Fruit fly (Drosophila melanogaster) whole organism, embryonic: ENCODE data around the gene CG9522.

Source experiments
- Abd-B ChIP-seq: fragments of 200-800 bp; sonication (Bioruptor generic); optimal IDR thresholded peaks from 2 replicates; lab custom pipeline; 2018; ENCODE audit warnings: missing biosample characterization, mild to moderate bottlenecking, missing genetic modification characterization, moderate library complexity
- CG10147 ChIP-seq: fragments of 200-800 bp; sonication (Bioruptor generic); optimal IDR thresholded peaks from 2 replicates; lab custom pipeline; 2019; ENCODE audit warnings: missing biosample characterization, mild to moderate bottlenecking, missing genetic modification characterization, moderate library complexity
- CG10267 ChIP-seq: fragments of 200-800 bp; sonication (Bioruptor generic); optimal IDR thresholded peaks from 2 replicates; lab custom pipeline; 2018; ENCODE audit warnings: missing biosample characterization, mild to moderate bottlenecking, missing genetic modification characterization, moderate library complexity
- CG10462 ChIP-seq: fragments of 200-800 bp; sonication (Bioruptor generic); optimal IDR thresholded peaks from 2 replicates; lab custom pipeline; 2016; ENCODE audit warnings: missing biosample characterization, missing genetic modification characterization
- CG10959 ChIP-seq: fragments of 200-800 bp; sonication (Bioruptor generic); IDR thresholded peaks from 2 replicates; pipeline ENCODE4 v1.3.6; 2022; ENCODE audit warnings: missing biosample characterization, missing genetic modification characterization
- CG11247 ChIP-seq: fragments of 200-800 bp; sonication (Bioruptor generic); IDR thresholded peaks from 2 replicates; pipeline ENCODE4 v1.3.6; 2022; ENCODE audit warnings: missing biosample characterization, missing genetic modification characterization
- CG11504 ChIP-seq: fragments of 200-800 bp; sonication (Bioruptor generic); optimal IDR thresholded peaks from 3 replicates; lab custom pipeline; 2019; ENCODE audit warnings: missing biosample characterization, mild to moderate bottlenecking, missing genetic modification characterization, moderate library complexity
- CG11696 ChIP-seq: fragments of 200-800 bp; sonication (Bioruptor generic); IDR thresholded peaks from 2 replicates; pipeline ENCODE4 v1.3.6; 2022; ENCODE audit warnings: missing biosample characterization, missing genetic modification characterization
- CG13287 ChIP-seq: fragments of 200-800 bp; sonication (Bioruptor generic); IDR thresholded peaks from 2 replicates; pipeline ENCODE4 v1.3.6; 2022; ENCODE audit warnings: missing biosample characterization, missing genetic modification characterization; ENCODE audit not compliant: partially characterized antibody
- CG13296 ChIP-seq: fragments of 200-800 bp; sonication (Bioruptor generic); optimal IDR thresholded peaks from 3 replicates; lab custom pipeline; 2018; ENCODE audit warnings: missing biosample characterization, mild to moderate bottlenecking, missing genetic modification characterization
- CG17385 ChIP-seq: fragments of 200-800 bp; sonication (Bioruptor generic); optimal IDR thresholded peaks from 3 replicates; lab custom pipeline; 2018; ENCODE audit warnings: missing biosample characterization, mild to moderate bottlenecking, missing genetic modification characterization
- CG17912 ChIP-seq: fragments of 200-800 bp; sonication (Bioruptor generic); optimal IDR thresholded peaks from 2 replicates; lab custom pipeline; 2018; ENCODE audit warnings: missing biosample characterization, mild to moderate bottlenecking, missing genetic modification characterization
- CG18262 ChIP-seq: fragments of 200-800 bp; optimal IDR thresholded peaks from 3 replicates; lab custom pipeline; 2019; ENCODE audit warnings: missing biosample characterization, mild to moderate bottlenecking, missing genetic modification characterization, moderate library complexity
- CG31441 ChIP-seq: fragments of 200-800 bp; sonication (Bioruptor generic); IDR thresholded peaks from 2 replicates; pipeline ENCODE4 v1.3.6; 2022; ENCODE audit warnings: missing biosample characterization, missing genetic modification characterization
- CG3847 ChIP-seq: fragments of 200-800 bp; sonication (Bioruptor generic); IDR thresholded peaks from 2 replicates; pipeline ENCODE4 v1.3.6; 2022; ENCODE audit warnings: missing biosample characterization, missing genetic modification characterization
- CG5245 ChIP-seq: fragments of 200-800 bp; sonication (Bioruptor generic); optimal IDR thresholded peaks from 3 replicates; lab custom pipeline; 2016; ENCODE audit warnings: missing biosample characterization, missing genetic modification characterization
- CG6813 ChIP-seq: fragments of 200-800 bp; sonication (Bioruptor generic); optimal IDR thresholded peaks from 2 replicates; lab custom pipeline; 2017; ENCODE audit warnings: missing biosample characterization, missing genetic modification characterization, mild to moderate bottlenecking, moderate library complexity, missing genetic modification reagents
- CG8359 ChIP-seq: fragments of 200-800 bp; sonication (Bioruptor generic); optimal IDR thresholded peaks from 2 replicates; lab custom pipeline; 2017; ENCODE audit warnings: missing biosample characterization, mild to moderate bottlenecking, missing genetic modification characterization, borderline replicate concordance
- CG8388 ChIP-seq: fragments of 200-800 bp; sonication (Bioruptor generic); optimal IDR thresholded peaks from 2 replicates; lab custom pipeline; 2019; ENCODE audit warnings: missing biosample characterization, mild to moderate bottlenecking, missing genetic modification characterization, moderate library complexity
- CG8924 ChIP-seq: fragments of 200-800 bp; optimal IDR thresholded peaks from 3 replicates; lab custom pipeline; 2019; ENCODE audit warnings: missing biosample characterization, mild to moderate bottlenecking, missing genetic modification characterization, moderate library complexity
- CG9876 ChIP-seq: fragments of 200-800 bp; sonication (Bioruptor generic); optimal IDR thresholded peaks from 2 replicates; lab custom pipeline; 2016; ENCODE audit warnings: missing biosample characterization, missing genetic modification characterization
- D19B ChIP-seq: fragments of 200-800 bp; sonication (Bioruptor generic); optimal IDR thresholded peaks from 2 replicates; lab custom pipeline; 2017; ENCODE audit warnings: missing biosample characterization, mild to moderate bottlenecking, missing genetic modification characterization
- Dip2 ChIP-seq: fragments of 200-800 bp; sonication (Bioruptor generic); IDR thresholded peaks from 2 replicates; pipeline ENCODE4 v1.3.6; 2022; ENCODE audit warnings: missing biosample characterization, missing genetic modification characterization
- Eip74EF ChIP-seq, 2 experiments: fragments of 200-800 bp in 1 of 2; fragments of >200 bp in 1 of 2; sonication (Bioruptor generic) in 1 of 2; optimal IDR thresholded peaks; 2 replicates each; lab custom pipeline; 2017 to 2019; ENCODE audit warnings: missing biosample characterization in 2 of 2, missing genetic modification characterization in 2 of 2, mild to moderate bottlenecking in 1 of 2, moderate library complexity in 1 of 2
- Gug ChIP-seq: fragments of 200-800 bp; sonication (Bioruptor generic); IDR thresholded peaks from 4 replicates; pipeline ENCODE4 v1.3.6; 2022; ENCODE audit warnings: missing biosample characterization, missing genetic modification characterization
- Hey ChIP-seq: fragments of 200-800 bp; sonication (Bioruptor generic); optimal IDR thresholded peaks from 3 replicates; lab custom pipeline; 2018; ENCODE audit warnings: missing biosample characterization, mild to moderate bottlenecking, missing genetic modification characterization
- Hmr ChIP-seq: fragments of 200-800 bp; sonication (Bioruptor generic); optimal IDR thresholded peaks from 3 replicates; lab custom pipeline; 2017; ENCODE audit warnings: mild to moderate bottlenecking, missing biosample characterization, missing genetic modification reagents, missing genetic modification characterization
- Hr3 ChIP-seq: fragments of 200-800 bp; sonication (Bioruptor generic); optimal IDR thresholded peaks from 3 replicates; lab custom pipeline; 2016; ENCODE audit warnings: missing biosample characterization, missing genetic modification characterization
- Hr51 ChIP-seq, 2 experiments: fragments of 200-800 bp; sonication (Bioruptor generic); optimal IDR thresholded peaks; 2 replicates in 1 of 2; 3 replicates in 1 of 2; lab custom pipeline; 2016 to 2018; ENCODE audit warnings: missing biosample characterization in 2 of 2, missing genetic modification characterization in 2 of 2, mild to moderate bottlenecking in 1 of 2, moderate library complexity in 1 of 2
- Hsf ChIP-seq: fragments of 200-800 bp; sonication (Bioruptor generic); optimal IDR thresholded peaks from 3 replicates; lab custom pipeline; 2016; ENCODE audit warnings: missing biosample characterization, missing genetic modification characterization
- Oli ChIP-seq: fragments of 200-800 bp; sonication (Bioruptor generic); optimal IDR thresholded peaks from 2 replicates; lab custom pipeline; 2018; ENCODE audit warnings: missing biosample characterization, mild to moderate bottlenecking, missing genetic modification characterization, moderate library complexity
- bigmax ChIP-seq: fragments of 200-800 bp; sonication (Bioruptor generic); optimal IDR thresholded peaks from 2 replicates; lab custom pipeline; 2018; ENCODE audit warnings: missing biosample characterization, mild to moderate bottlenecking, missing genetic modification characterization
- bsh ChIP-seq, 2 experiments: fragments of 200-800 bp; sonication (Bioruptor generic); optimal IDR thresholded peaks; 2 replicates each; lab custom pipeline; 2017 to 2018; ENCODE audit warnings: mild to moderate bottlenecking in 2 of 2, missing biosample characterization in 2 of 2, missing genetic modification characterization in 2 of 2, moderate library complexity in 1 of 2
- cato ChIP-seq: fragments of 200-800 bp; sonication (Bioruptor generic); optimal IDR thresholded peaks from 2 replicates; lab custom pipeline; 2016; ENCODE audit warnings: missing biosample characterization, missing genetic modification characterization, borderline replicate concordance
- danr ChIP-seq: fragments of 200-800 bp; sonication (Bioruptor generic); IDR thresholded peaks from 2 replicates; pipeline ENCODE4 v1.3.6; 2022; ENCODE audit warnings: missing biosample characterization, missing genetic modification characterization
- dati ChIP-seq: fragments of 200-800 bp; sonication (Bioruptor generic); IDR thresholded peaks from 2 replicates; pipeline ENCODE4 v1.3.6; 2022; ENCODE audit warnings: missing biosample characterization, missing genetic modification characterization
- h ChIP-seq: fragments of >200 bp; optimal IDR thresholded peaks from 2 replicates; lab custom pipeline; 2017
- jing ChIP-seq: fragments of 200-800 bp; sonication (Bioruptor generic); optimal IDR thresholded peaks from 2 replicates; lab custom pipeline; 2018; ENCODE audit warnings: missing biosample characterization, mild to moderate bottlenecking, missing genetic modification characterization
- lab ChIP-seq: fragments of 200-800 bp; sonication (Bioruptor generic); optimal IDR thresholded peaks from 3 replicates; lab custom pipeline; 2017; ENCODE audit warnings: missing biosample characterization, missing genetic modification characterization, mild to moderate bottlenecking, moderate library complexity, missing genetic modification reagents
- luna ChIP-seq: fragments of 200-800 bp; sonication (Bioruptor generic); optimal IDR thresholded peaks from 2 replicates; lab custom pipeline; 2016; ENCODE audit warnings: missing biosample characterization, missing genetic modification characterization
- nom ChIP-seq: fragments of 200-800 bp; sonication (Bioruptor generic); optimal IDR thresholded peaks from 2 replicates; lab custom pipeline; 2017; ENCODE audit warnings: missing biosample characterization, missing genetic modification characterization, mild to moderate bottlenecking, moderate library complexity, missing genetic modification reagents
- onecut ChIP-seq: fragments of 200-800 bp; sonication (Bioruptor generic); IDR thresholded peaks from 2 replicates; pipeline ENCODE4 v1.3.6; 2022; ENCODE audit warnings: missing biosample characterization, missing genetic modification characterization
- otp ChIP-seq: fragments of 200-800 bp; sonication (Bioruptor generic); IDR thresholded peaks from 3 replicates; pipeline ENCODE4, ENCODE4 v1.3.6; 2022; ENCODE audit warnings: missing biosample characterization, missing genetic modification characterization
- pan ChIP-seq, 4 experiments: fragments of >200 bp in 3 of 4; fragments of 200-800 bp in 1 of 4; sonication (Bioruptor generic) in 1 of 4; optimal IDR thresholded peaks in 3 of 4; IDR thresholded peaks in 1 of 4; 2 replicates each; pipeline versions ENCODE4 v1.3.6 to Lab custom; 2017 to 2022; ENCODE audit warnings: missing biosample characterization in 2 of 4, missing genetic modification characterization in 2 of 4, mixed read lengths in 1 of 4
- pho ChIP-seq: fragments of 200-800 bp; sonication (Bioruptor generic); optimal IDR thresholded peaks from 2 replicates; lab custom pipeline; 2016; ENCODE audit warnings: missing biosample characterization, missing genetic modification characterization
- seq ChIP-seq: fragments of 200-800 bp; sonication (Bioruptor generic); IDR thresholded peaks from 2 replicates; pipeline ENCODE4 v1.3.6; 2022; ENCODE audit warnings: missing biosample characterization, missing genetic modification characterization
- slbo ChIP-seq: fragments of 200-800 bp; sonication (Bioruptor generic); IDR thresholded peaks from 2 replicates; pipeline ENCODE4 v1.3.6; 2022; ENCODE audit warnings: missing biosample characterization, missing genetic modification characterization
- stc ChIP-seq: fragments of 200-800 bp; sonication (Bioruptor generic); IDR thresholded peaks from 2 replicates; pipeline ENCODE4 v1.3.6; 2022; ENCODE audit warnings: missing biosample characterization, missing genetic modification characterization
- stwl ChIP-seq: fragments of 200-800 bp; sonication (Bioruptor generic); optimal IDR thresholded peaks from 3 replicates; lab custom pipeline; 2018; ENCODE audit warnings: missing biosample characterization, mild to moderate bottlenecking, missing genetic modification characterization, moderate library complexity
- zfh2 ChIP-seq: fragments of 200-800 bp; sonication (Bioruptor generic); optimal IDR thresholded peaks from 2 replicates; lab custom pipeline; 2016; ENCODE audit warnings: missing biosample characterization, missing genetic modification characterization

The CG9522 gene

DNA sequence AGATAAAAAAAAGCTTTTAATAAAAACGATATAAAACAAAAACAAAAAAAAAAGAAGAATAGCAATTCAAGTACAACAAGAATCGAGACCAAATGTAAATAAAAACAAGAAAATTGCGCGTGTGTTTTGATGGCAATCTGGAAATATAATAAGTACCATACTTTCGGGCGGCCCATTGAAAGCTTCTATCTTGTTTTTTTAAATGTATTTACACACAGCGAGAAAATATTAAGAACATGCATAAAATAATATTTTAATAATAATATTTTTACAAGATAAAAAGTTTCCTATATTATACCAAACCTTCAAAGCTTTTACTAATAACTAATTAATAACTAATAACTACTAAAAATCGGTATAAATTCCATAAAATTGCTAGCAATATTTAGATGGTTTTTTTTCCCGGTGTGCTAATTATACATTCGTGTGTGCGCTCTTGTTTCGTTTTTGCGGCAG lies 8.2 kb downstream of the CG9522 start (continued):
- no peak for TF ChIP-seq seq
- peak in 1 of 2 experiments; percentile 65 for TF ChIP-seq Hr51 (GFP tag; optimal IDR thresholded peaks at IDR 0.05; lab: Kevin White, UChicago)
- TF ChIP-seq Hey (tag; lab: Kevin White, UChicago): no peak
- no peak for TF ChIP-seq Gug
- TF ChIP-seq CG10462: no peak
- peak; percentile 35 for TF ChIP-seq Hmr (GFP tag; lab: Kevin White, UChicago)
- TF ChIP-seq slbo (GFP tag; lab: Robert Waterston, UW): peak; percentile 75
- no peak for TF ChIP-seq onecut
- TF ChIP-seq Oli (tag; lab: Kevin White, UChicago): peak; percentile 55
- no peak for TF ChIP-seq CG13287 (GFP tag; lab: Robert Waterston, UW)
- TF ChIP-seq lab (GFP tag; lab: Kevin White, UChicago): peak; percentile 42
- TF ChIP-seq CG31441 (GFP tag; lab: Robert Waterston, UW): peak; percentile 64
- TF ChIP-seq bsh (GFP tag; optimal IDR thresholded peaks at IDR 0.05; lab: Kevin White, UChicago): peak in 1 of 2 experiments; percentile 64
- TF ChIP-seq D19B (GFP tag; lab: Kevin White, UChicago): peak; percentile 6
- no peak for TF ChIP-seq danr (GFP tag; lab: Robert Waterston, UW)
- no peak for TF ChIP-seq stwl (tag; lab: Kevin White, UChicago)
- TF ChIP-seq CG10267 (tag; lab: Kevin White, UChicago): peak; percentile 59
- no peak for TF ChIP-seq otp
- TF ChIP-seq CG8359 (GFP tag; lab: Kevin White, UChicago): no peak
- 0 out of 2 replicates have a peak, but pooled peaks have one; percentile 19 for TF ChIP-seq CG11696
- TF ChIP-seq bigmax (GFP tag; lab: Kevin White, UChicago): no peak
- no peak for TF ChIP-seq stc (GFP tag; lab: Robert Waterston, UW)
- peak; percentile 22 for TF ChIP-seq Hr3
- no peak for TF ChIP-seq CG17912 (GFP tag; lab: Kevin White, UChicago)
- no peak for TF ChIP-seq jing (GFP tag; lab: Kevin White, UChicago)
- TF ChIP-seq CG17385: peak; percentile 26
- TF ChIP-seq CG11504: peak; percentile 73
- no peak for TF ChIP-seq Hsf (GFP tag; lab: Kevin White, UChicago)
- TF ChIP-seq Eip74EF (GFP tag; optimal IDR thresholded peaks at IDR 0.05; lab: Kevin White, UChicago): peak in 1 of 2 experiments; percentile 30
- peak; percentile 52 for TF ChIP-seq CG6813 (GFP tag; lab: Kevin White, UChicago)
- peak; percentile 35 for TF ChIP-seq CG8924 (tag; lab: Kevin White, UChicago)
- peak; percentile 56 for TF ChIP-seq CG18262 (tag; lab: Kevin White, UChicago)
- TF ChIP-seq luna: no peak
- peak; percentile 36 for TF ChIP-seq Abd-B (GFP tag; lab: Kevin White, UChicago)
- peak; percentile 43 for TF ChIP-seq CG8388 (GFP tag; lab: Kevin White, UChicago)
- TF ChIP-seq CG3847 (GFP tag; lab: Robert Waterston, UW): peak; percentile 37
- TF ChIP-seq zfh2 (GFP tag; lab: Kevin White, UChicago): no peak
- TF ChIP-seq CG11247: no peak
- TF ChIP-seq CG13296 (GFP tag; lab: Kevin White, UChicago): peak; percentile 21
- TF ChIP-seq CG5245 (GFP tag; lab: Kevin White, UChicago): no peak
- TF ChIP-seq CG10959 (GFP tag; lab: Robert Waterston, UW): no peak
- no peak for TF ChIP-seq pan (optimal IDR thresholded peaks at IDR 0.05; lab: Kevin White, UChicago)
- TF ChIP-seq pan (GFP tag; optimal IDR thresholded peaks at IDR 0.05 in 1 of 2, IDR thresholded peaks at IDR 0.05 in 1 of 2): peak in 1 of 2 experiments; percentile 58
- TF ChIP-seq CG9876 (GFP tag; lab: Kevin White, UChicago): no peak
- TF ChIP-seq h: no peak
- no peak for TF ChIP-seq pho (GFP tag; lab: Kevin White, UChicago)
- peak; percentile 81 for TF ChIP-seq nom (GFP tag; lab: Kevin White, UChicago)
- TF ChIP-seq CG10147 (GFP tag; lab: Kevin White, UChicago): peak; percentile 28
- TF ChIP-seq dati (GFP tag; lab: Robert Waterston, UW): no peak
- TF ChIP-seq Dip2 (GFP tag; lab: Robert Waterston, UW): no peak
- no peak for TF ChIP-seq cato (GFP tag; lab: Kevin White, UChicago)
